Worm (Caenorhabditis elegans): ENCODE results near the gene gadr-4.

ce11 chrII:4081141-4081540 lies 18.8 kb upstream of the gadr-4 start:
- TF ChIP-seq unc-62 (GFP tag; optimal IDR thresholded peaks at IDR 0.05 in 1 of 2) (no peak), unc-62 (tag; optimal IDR thresholded peaks at IDR 0.05) (no peak), zip-11 (GFP tag; IDR thresholded peaks at IDR 0.05) (no peak), nhr-11 (tag; optimal IDR thresholded peaks at IDR 0.05) (no peak), nhr-28 (tag; optimal IDR thresholded peaks at IDR 0.05) (no peak), nhr-25 (tag; optimal IDR thresholded peaks at IDR 0.05; ENCODE audit: borderline replicate concordance, insufficient read depth) (no peak), R02D3.7 (tag; optimal IDR thresholded peaks at IDR 0.05) (no peak)
